Worm (Caenorhabditis elegans) whole organism, L1 larva: ENCODE data around the gene K01G5.8.
A peak's percentile ranks its signal among the peaks of the same experiment; 100 is the strongest.

Experiments used
- C16A3.4 ChIP-seq: fragments of 150-350 bp; optimal IDR thresholded peaks from 2 replicates; lab custom pipeline; 2014; ENCODE audit warnings: missing biosample characterization, missing genetic modification characterization
- F16B12.6 ChIP-seq: fragments of 150-350 bp; optimal IDR thresholded peaks from 2 replicates; lab custom pipeline; 2014; ENCODE audit warnings: missing biosample characterization, missing genetic modification characterization
- Y116A8C.19 ChIP-seq: sonication (generic microtip); optimal IDR thresholded peaks from 2 replicates; lab custom pipeline; 2016; ENCODE audit warnings: missing compliant biosample characterization, missing genetic modification characterization, borderline replicate concordance
- ama-1 ChIP-seq: fragments of 150-350 bp; optimal IDR thresholded peaks from 2 replicates; lab custom pipeline; 2014
- blmp-1 ChIP-seq: fragments of 150-350 bp; optimal IDR thresholded peaks from 2 replicates; lab custom pipeline; 2014; ENCODE audit warnings: missing biosample characterization, missing genetic modification characterization
- ceh-82 ChIP-seq, 3 experiments: fragments of 150-350 bp in 1 of 3; sonication (generic microtip) in 2 of 3; optimal IDR thresholded peaks; 2 replicates each; lab custom pipeline; 2014 to 2017; ENCODE audit warnings: missing biosample characterization in 3 of 3, missing genetic modification characterization in 3 of 3
- ceh-88 ChIP-seq: fragments of 200-800 bp; sonication (Bioruptor generic); IDR thresholded peaks from 2 replicates; pipeline ENCODE4 v1.3.6; 2022; ENCODE audit warnings: missing genetic modification characterization, missing compliant biosample characterization
- ceh-90 ChIP-seq: sonication (generic microtip); optimal IDR thresholded peaks from 2 replicates; lab custom pipeline; 2016; ENCODE audit warnings: missing genetic modification characterization, missing compliant biosample characterization
- dpl-1 ChIP-seq, 3 experiments: fragments of 150-350 bp in 2 of 3; sonication (generic microtip) in 1 of 3; optimal IDR thresholded peaks; 2 replicates each; lab custom pipeline; 2014 to 2017; ENCODE audit warnings: missing biosample characterization in 3 of 3, missing genetic modification characterization in 3 of 3, missing genetic modification reagents in 3 of 3
- efl-3 ChIP-seq: fragments of 200-800 bp; sonication (Bioruptor generic); optimal IDR thresholded peaks from 2 replicates; lab custom pipeline; 2018; ENCODE audit warnings: mild to moderate bottlenecking, missing genetic modification characterization, missing compliant biosample characterization
- egl-13 ChIP-seq: sonication (generic microtip); optimal IDR thresholded peaks from 2 replicates; lab custom pipeline; 2016; ENCODE audit warnings: missing genotype, missing genetic modification reagents, missing genetic modification characterization, missing compliant biosample characterization
- egl-27 ChIP-seq, 2 experiments: fragments of 150-350 bp in 1 of 2; sonication (generic microtip); optimal IDR thresholded peaks; 3 replicates each; lab custom pipeline; 2017 to 2018; ENCODE audit warnings: missing biosample characterization in 2 of 2, missing genetic modification characterization in 2 of 2, missing genetic modification reagents in 2 of 2
- elt-3 ChIP-seq, 6 experiments: fragments of 150-350 bp in 1 of 6; sonication (generic microtip); optimal IDR thresholded peaks; 2 replicates each; lab custom pipeline; 2017 to 2018; ENCODE audit warnings: missing biosample characterization in 6 of 6, missing genetic modification characterization in 6 of 6, inconsistent platforms in 1 of 6
- ets-5 ChIP-seq: fragments of 200-800 bp; sonication (Bioruptor generic); IDR thresholded peaks from 2 replicates; pipeline ENCODE4 v1.3.6; 2022; ENCODE audit warnings: missing genetic modification characterization, missing compliant biosample characterization
- fkh-10 ChIP-seq: sonication (generic microtip); optimal IDR thresholded peaks from 2 replicates; lab custom pipeline; 2017; ENCODE audit warnings: missing biosample characterization, missing genetic modification reagents, missing genetic modification characterization
- fos-1 ChIP-seq: fragments of 150-350 bp; optimal IDR thresholded peaks from 2 replicates; lab custom pipeline; 2014; ENCODE audit warnings: missing biosample characterization, missing genetic modification characterization
- grh-1 ChIP-seq: fragments of 200-800 bp; sonication (Bioruptor generic); IDR thresholded peaks from 2 replicates; pipeline ENCODE4 v1.3.6; 2022; ENCODE audit warnings: missing genetic modification reagents, missing genetic modification characterization, missing compliant biosample characterization
- hlh-4 ChIP-seq: sonication (generic microtip); optimal IDR thresholded peaks from 2 replicates; lab custom pipeline; 2016; ENCODE audit warnings: mild to moderate bottlenecking, missing genetic modification characterization, missing compliant biosample characterization
- hpl-2 ChIP-seq: fragments of 150-350 bp; optimal IDR thresholded peaks from 2 replicates; lab custom pipeline; 2014; ENCODE audit warnings: missing biosample characterization, missing genetic modification reagents, missing genetic modification characterization
- irx-1 ChIP-seq: sonication (generic microtip); optimal IDR thresholded peaks from 2 replicates; lab custom pipeline; 2016; ENCODE audit warnings: missing genetic modification characterization, missing compliant biosample characterization
- jun-1 ChIP-seq: fragments of 150-350 bp; optimal IDR thresholded peaks from 2 replicates; lab custom pipeline; 2014; ENCODE audit warnings: missing biosample characterization, missing genetic modification reagents, missing genetic modification characterization
- lin-15B ChIP-seq: fragments of 150-350 bp; sonication (generic microtip); optimal IDR thresholded peaks from 3 replicates; lab custom pipeline; 2014; ENCODE audit warnings: missing biosample characterization, missing genetic modification characterization
- lin-35 ChIP-seq, 2 experiments: fragments of 150-350 bp; optimal IDR thresholded peaks; 2 replicates each; lab custom pipeline; 2014; ENCODE audit warnings: missing biosample characterization in 2 of 2, missing genetic modification characterization in 2 of 2, missing genetic modification reagents in 2 of 2
- lin-39 ChIP-seq: fragments of 150-350 bp; optimal IDR thresholded peaks from 2 replicates; lab custom pipeline; 2014; ENCODE audit warnings: missing biosample characterization, missing genetic modification reagents, missing genetic modification characterization
- lir-3 ChIP-seq: sonication (generic microtip); optimal IDR thresholded peaks from 2 replicates; lab custom pipeline; 2016; ENCODE audit warnings: mild to moderate bottlenecking, missing genetic modification characterization, moderate library complexity, missing compliant biosample characterization; ENCODE audit not compliant: poor library complexity
- lsy-2 ChIP-seq, 2 experiments: fragments of 150-350 bp; optimal IDR thresholded peaks; 2 replicates each; lab custom pipeline; 2014; ENCODE audit warnings: missing biosample characterization in 2 of 2, missing genetic modification characterization in 2 of 2
- mab-9 ChIP-seq: fragments of 200-800 bp; sonication (Bioruptor generic); IDR thresholded peaks from 2 replicates; pipeline ENCODE4 v1.3.6; 2022; ENCODE audit warnings: missing genetic modification reagents, missing genetic modification characterization, missing compliant biosample characterization
- mdl-1 ChIP-seq, 2 experiments: fragments of 150-350 bp; optimal IDR thresholded peaks; 2 replicates each; lab custom pipeline; 2014 to 2017; ENCODE audit warnings: missing biosample characterization in 2 of 2, missing genetic modification characterization in 2 of 2, inconsistent platforms in 1 of 2
- mef-2 ChIP-seq: fragments of 150-350 bp; optimal IDR thresholded peaks from 2 replicates; lab custom pipeline; 2014; ENCODE audit warnings: missing biosample characterization, missing genetic modification characterization
- nhr-19 ChIP-seq: fragments of 200-800 bp; sonication (Bioruptor generic); conservative IDR thresholded peaks from 2 replicates; pipeline ENCODE4 v1.3.6; 2022; ENCODE audit warnings: missing genetic modification characterization, missing compliant biosample characterization
- nhr-237 ChIP-seq: fragments of 150-350 bp; optimal IDR thresholded peaks from 2 replicates; lab custom pipeline; 2014; ENCODE audit warnings: missing biosample characterization, missing genetic modification characterization
- nhr-71 ChIP-seq: sonication (generic microtip); optimal IDR thresholded peaks from 2 replicates; lab custom pipeline; 2016; ENCODE audit warnings: mild to moderate bottlenecking, missing genetic modification characterization, moderate library complexity, missing compliant biosample characterization
- nhr-76 ChIP-seq: sonication (generic microtip); optimal IDR thresholded peaks from 2 replicates; lab custom pipeline; 2017; ENCODE audit warnings: missing biosample characterization, missing genetic modification characterization
- nhr-85 ChIP-seq: sonication (generic microtip); peaks from one replicate; lab custom pipeline; 2016; ENCODE audit warnings: missing genetic modification characterization, inconsistent platforms, missing compliant biosample characterization
- pag-3 ChIP-seq: sonication (generic microtip); optimal IDR thresholded peaks from 2 replicates; lab custom pipeline; 2017; ENCODE audit warnings: missing genetic modification characterization, mild to moderate bottlenecking, missing compliant biosample characterization, antibody characterized with exemption, borderline replicate concordance; ENCODE audit not compliant: insufficient read depth
- snu-23 ChIP-seq: sonication (generic microtip); optimal IDR thresholded peaks from 2 replicates; lab custom pipeline; 2016; ENCODE audit warnings: missing genetic modification characterization, missing compliant biosample characterization
- sox-4 ChIP-seq: sonication (generic microtip); optimal IDR thresholded peaks from 2 replicates; lab custom pipeline; 2016; ENCODE audit warnings: missing genetic modification characterization, missing compliant biosample characterization
- swsn-7 ChIP-seq: sonication (generic microtip); optimal IDR thresholded peaks from 2 replicates; lab custom pipeline; 2016; ENCODE audit warnings: missing genetic modification characterization, missing compliant biosample characterization
- tbx-2 ChIP-seq: sonication (generic microtip); optimal IDR thresholded peaks from 2 replicates; lab custom pipeline; 2016; ENCODE audit warnings: missing genetic modification characterization, missing compliant biosample characterization
- tlp-1 ChIP-seq: fragments of 150-350 bp; optimal IDR thresholded peaks from 2 replicates; lab custom pipeline; 2014; ENCODE audit warnings: missing biosample characterization, missing genetic modification characterization
- unc-130 ChIP-seq: fragments of 150-350 bp; optimal IDR thresholded peaks from 2 replicates; lab custom pipeline; 2017; ENCODE audit warnings: missing biosample characterization, missing genetic modification characterization, inconsistent platforms
- unc-30 ChIP-seq: sonication (generic microtip); optimal IDR thresholded peaks from 2 replicates; lab custom pipeline; 2017; ENCODE audit warnings: missing biosample characterization, missing genetic modification characterization
- unc-62 ChIP-seq: fragments of 150-350 bp; optimal IDR thresholded peaks from 2 replicates; lab custom pipeline; 2014; ENCODE audit warnings: missing biosample characterization, missing genetic modification reagents, missing genetic modification characterization
- unc-86 ChIP-seq: sonication (generic microtip); optimal IDR thresholded peaks from 2 replicates; lab custom pipeline; 2016; ENCODE audit warnings: missing genetic modification characterization, missing compliant biosample characterization
- unc-98 ChIP-seq: fragments of 200-800 bp; sonication (Bioruptor generic); IDR thresholded peaks from 2 replicates; pipeline ENCODE4 v1.3.6; 2022; ENCODE audit warnings: missing genetic modification characterization, missing compliant biosample characterization
- vab-15 ChIP-seq: sonication (generic microtip); optimal IDR thresholded peaks from 2 replicates; lab custom pipeline; 2017; ENCODE audit warnings: missing genotype, mild to moderate bottlenecking, missing genetic modification characterization, missing compliant biosample characterization
- xbp-1 ChIP-seq: sonication (generic microtip); optimal IDR thresholded peaks from 2 replicates; lab custom pipeline; 2016; ENCODE audit warnings: missing genetic modification characterization, missing compliant biosample characterization
- zag-1 ChIP-seq: fragments of 150-350 bp; optimal IDR thresholded peaks from 2 replicates; lab custom pipeline; 2014; ENCODE audit warnings: missing biosample characterization, missing genetic modification characterization
- ztf-11 ChIP-seq, 2 experiments: sonication (generic microtip); optimal IDR thresholded peaks; 2 replicates each; lab custom pipeline; 2016 to 2017; ENCODE audit warnings: missing genetic modification characterization in 2 of 2, missing biosample characterization in 1 of 2, missing compliant biosample characterization in 1 of 2
- ztf-4 ChIP-seq: fragments of 150-350 bp; optimal IDR thresholded peaks from 2 replicates; lab custom pipeline; 2014; ENCODE audit warnings: missing biosample characterization, missing genetic modification characterization

The K01G5.8 gene

ce11 chrIII:10759050-10760023, 18.8 kb upstream of the K01G5.8 start, which contains the start of gene tasp-1 (continued):
- peak; percentile 89; the same call in 1 of the 2 replicates for TF ChIP-seq ets-5 (GFP tag; lab: Robert Waterston, UW)
- peak; percentile 100 for TF ChIP-seq swsn-7
- peak; percentile 100 for TF ChIP-seq dpl-1 (GFP tag; optimal IDR thresholded peaks at IDR 0.05; lab: Kevin White, UChicago)
- peak; percentile 1 for TF ChIP-seq pag-3 (tag; lab: Kevin White, UChicago)
- peak; percentile 100 for TF ChIP-seq ztf-4 (tag; lab: Kevin White, UChicago)
- TF ChIP-seq fos-1: peak; percentile 99
- TF ChIP-seq snu-23 (GFP tag; lab: Kevin White, UChicago): peak; percentile 100
- peak; percentile 95 to 99 (median 98) for TF ChIP-seq elt-3 (tag; optimal IDR thresholded peaks at IDR 0.05; lab: Kevin White, UChicago)
- peak; percentile 91 for TF ChIP-seq unc-62 (GFP tag; lab: Kevin White, UChicago)
- peak; percentile 100 for TF ChIP-seq unc-86 (tag; lab: Kevin White, UChicago)
- TF ChIP-seq unc-98 (GFP tag; lab: Robert Waterston, UW): peak; percentile 100
- peak; percentile 94 for TF ChIP-seq mef-2
- peak; percentile 100 for TF ChIP-seq lin-15B (tag; lab: Kevin White, UChicago)
- peak; percentile 48 for TF ChIP-seq hlh-4 (tag; lab: Kevin White, UChicago)
- TF ChIP-seq egl-27 (tag; optimal IDR thresholded peaks at IDR 0.05; lab: Kevin White, UChicago): peak; percentile 94 to 95
- peak; percentile 82 for TF ChIP-seq blmp-1 (tag; lab: Kevin White, UChicago)
- TF ChIP-seq sox-4: peak; percentile 100
- TF ChIP-seq irx-1 (tag; lab: Kevin White, UChicago): peak; percentile 100
- peak; percentile 96 for TF ChIP-seq zag-1
- TF ChIP-seq nhr-85 (tag; lab: Kevin White, UChicago): peak; percentile 100
- peak; percentile 100 for TF ChIP-seq tbx-2 (tag; lab: Kevin White, UChicago)
- TF ChIP-seq ceh-82 (tag; optimal IDR thresholded peaks at IDR 0.05; lab: Kevin White, UChicago): peak; percentile 100
- TF ChIP-seq F16B12.6 (tag; lab: Kevin White, UChicago): peak; percentile 80
- TF ChIP-seq unc-130 (tag; lab: Kevin White, UChicago): peak; percentile 100
- peak; percentile 99 for TF ChIP-seq nhr-237 (tag; lab: Kevin White, UChicago)
- peak; percentile 99 for TF ChIP-seq xbp-1 (tag; lab: Kevin White, UChicago)
- peak; percentile 99 for TF ChIP-seq lir-3 (tag; lab: Kevin White, UChicago)
- peak; percentile 19 for TF ChIP-seq unc-30
- peak; percentile 84 for TF ChIP-seq ceh-90
- peak; percentile 77 for TF ChIP-seq ama-1 (lab: Kevin White, UChicago)
- peak; percentile 100 for TF ChIP-seq nhr-19 (GFP tag; lab: Robert Waterston, UW)
- peak; percentile 96 for TF ChIP-seq nhr-76 (tag; lab: Kevin White, UChicago)
- TF ChIP-seq mdl-1 (tag; optimal IDR thresholded peaks at IDR 0.05; lab: Kevin White, UChicago): peak; percentile 96 to 100
- no peak for TF ChIP-seq hpl-2 (GFP tag; lab: Kevin White, UChicago)
- TF ChIP-seq tlp-1: no peak
- peak in 1 of 2 experiments; percentile 100 for TF ChIP-seq ztf-11 (tag; optimal IDR thresholded peaks at IDR 0.05; lab: Kevin White, UChicago)
- peak; percentile 100 for TF ChIP-seq egl-13 (tag; lab: Kevin White, UChicago)
- TF ChIP-seq lsy-2 (tag; optimal IDR thresholded peaks at IDR 0.05; lab: Kevin White, UChicago): peak; percentile 98 to 99
- peak; percentile 100 for TF ChIP-seq vab-15 (tag; lab: Kevin White, UChicago)
- TF ChIP-seq Y116A8C.19 (tag; lab: Kevin White, UChicago): peak; percentile 95
- TF ChIP-seq grh-1 (GFP tag; lab: Robert Waterston, UW): peak; percentile 99
- peak; percentile 100 for TF ChIP-seq C16A3.4 (tag; lab: Kevin White, UChicago)
- peak; percentile 100 for TF ChIP-seq fkh-10 (GFP tag; lab: Kevin White, UChicago)
- peak; percentile 100 for TF ChIP-seq mab-9 (GFP tag; lab: Robert Waterston, UW)
- peak; percentile 96 for TF ChIP-seq lin-39 (tag; lab: Kevin White, UChicago)
- TF ChIP-seq jun-1 (tag; lab: Kevin White, UChicago): peak; percentile 100
- TF ChIP-seq efl-3 (GFP tag; lab: Kevin White, UChicago): peak; percentile 81
- peak; percentile 100 for TF ChIP-seq lin-35 (GFP tag; optimal IDR thresholded peaks at IDR 0.05; lab: Kevin White, UChicago)
- peak; percentile 100 for TF ChIP-seq ceh-88 (GFP tag; lab: Robert Waterston, UW)
- peak; percentile 100 for TF ChIP-seq nhr-71 (tag; lab: Kevin White, UChicago)
